Fruit fly (Drosophila melanogaster) Kc167 (cell line): ENCODE results near the gene CG18428.

Experiments
- Myc ChIP-seq: fragments of >200 bp; optimal IDR thresholded peaks from 2 replicates; lab custom pipeline; 2017; ENCODE audit warnings: missing external identifiers
- Sin3A ChIP-seq: fragments of >200 bp; optimal IDR thresholded peaks from 2 replicates; lab custom pipeline; 2018; ENCODE audit warnings: missing external identifiers
- h ChIP-seq: fragments of >200 bp; optimal IDR thresholded peaks from 3 replicates; lab custom pipeline; 2018; ENCODE audit warnings: missing external identifiers
- insv ChIP-seq: fragments of >200 bp; optimal IDR thresholded peaks from 3 replicates; lab custom pipeline; 2018; ENCODE audit warnings: missing external identifiers
- psq ChIP-seq: fragments of >200 bp; optimal IDR thresholded peaks from 2 replicates; lab custom pipeline; 2017; ENCODE audit warnings: missing external identifiers
- ttk ChIP-seq: sonication (Bioruptor generic); optimal IDR thresholded peaks from 2 replicates; lab custom pipeline; 2017; ENCODE audit warnings: missing external identifiers

dm6 chr3R:24143779-24144178 is 34.6 kb downstream of the CG18428 start:
- TF ChIP-seq insv (lab: Kevin White, UChicago) (no peak), Sin3A (lab: Kevin White, UChicago) (no peak), ttk (lab: Kevin White, UChicago) (no peak), Myc (lab: Kevin White, UChicago) (no peak), psq (lab: Kevin White, UChicago) (no peak), h (lab: Kevin White, UChicago) (no peak)
